Worm (Caenorhabditis elegans) whole organism, L1 larva: ENCODE results near the gene Y4C6B.7.

ENCODE experiments used
- aly-2 ChIP-seq: fragments of 150-350 bp; optimal IDR thresholded peaks from 2 replicates; lab custom pipeline; 2014; ENCODE audit warnings: missing biosample characterization, missing genetic modification characterization
- mdl-1 ChIP-seq, 2 experiments: fragments of 150-350 bp; optimal IDR thresholded peaks; 2 replicates each; lab custom pipeline; 2014 to 2017; ENCODE audit warnings: missing biosample characterization in 2 of 2, missing genetic modification characterization in 2 of 2, inconsistent platforms in 1 of 2
- nhr-76 ChIP-seq: sonication (generic microtip); optimal IDR thresholded peaks from 2 replicates; lab custom pipeline; 2017; ENCODE audit warnings: missing biosample characterization, missing genetic modification characterization
- nhr-84 ChIP-seq: sonication (generic microtip); optimal IDR thresholded peaks from 2 replicates; lab custom pipeline; 2017; ENCODE audit warnings: missing biosample characterization, missing genetic modification characterization
- pax-3 ChIP-seq: fragments of 200-800 bp; sonication (Bioruptor generic); optimal IDR thresholded peaks from 2 replicates; lab custom pipeline; 2018; ENCODE audit warnings: mild to moderate bottlenecking, missing genetic modification characterization, moderate library complexity, missing compliant biosample characterization
- skn-1 ChIP-seq: fragments of 150-350 bp; optimal IDR thresholded peaks from 2 replicates; lab custom pipeline; 2014; ENCODE audit warnings: missing biosample characterization, missing genetic modification characterization
- unc-130 ChIP-seq: fragments of 150-350 bp; optimal IDR thresholded peaks from 2 replicates; lab custom pipeline; 2017; ENCODE audit warnings: missing biosample characterization, missing genetic modification characterization, inconsistent platforms

DNA sequence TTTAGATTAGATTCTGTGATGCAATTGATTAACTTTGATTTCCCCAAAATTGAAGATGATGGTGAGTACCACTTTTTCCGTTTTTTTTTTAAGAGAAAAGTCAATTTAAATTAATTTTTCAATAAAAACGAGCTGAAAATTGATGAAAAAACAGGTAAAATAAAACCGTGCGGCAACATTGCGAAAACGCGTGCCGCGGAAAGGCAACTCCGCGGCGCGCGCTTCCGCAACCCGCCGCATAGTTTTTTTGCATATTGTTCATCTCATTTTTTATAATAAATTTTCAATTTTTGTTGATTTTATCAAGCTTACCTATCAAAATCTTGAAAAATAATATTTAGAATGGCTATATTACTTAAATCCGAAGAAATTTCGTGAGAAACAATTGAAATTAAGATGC lies 17.6 kb upstream of the Y4C6B.7 start:
- TF ChIP-seq mdl-1 (tag; optimal IDR thresholded peaks at IDR 0.05; lab: Kevin White, UChicago) (no peak), skn-1 (tag; lab: Kevin White, UChicago) (no peak), aly-2 (tag; lab: Kevin White, UChicago) (no peak), nhr-84 (tag; lab: Kevin White, UChicago) (no peak), nhr-76 (no peak), pax-3 (tag; lab: Kevin White, UChicago) (no peak), unc-130 (no peak)
